Comparison of ENCODE assay signal across 2 fruit fly cellular contexts in the genomic region with DNA sequence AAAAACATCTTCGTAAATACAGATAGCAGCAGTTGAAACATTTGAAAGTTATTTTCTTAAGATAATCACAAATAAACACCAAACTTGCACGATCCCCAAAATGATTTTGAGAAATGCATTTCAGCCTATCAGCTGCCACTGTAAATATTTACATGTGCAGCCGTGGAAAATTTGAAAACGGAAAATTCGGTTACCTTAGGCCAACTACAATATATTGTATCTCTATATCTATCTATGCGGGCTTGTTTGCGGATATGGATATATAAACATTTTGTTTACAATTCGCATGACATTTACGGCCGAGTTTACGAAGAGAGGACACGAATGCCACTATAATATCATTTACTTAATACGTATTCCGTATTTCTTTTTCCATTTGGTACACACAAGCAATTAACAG.
TF ChIP-seq lines count a peak whose summit lies in the region.

No protein-coding gene starts in this region.

- TF ChIP-seq CTCF in whole organism, embryonic (GFP tag; optimal IDR thresholded peaks at IDR 0.05; lab: Kevin White, UChicago), result no peak

TF ChIP-seq in whole organism, embryonic, 481 proteins besides CTCF, POLR2A, EP300 and RAD21:
- TF ChIP-seq sc (optimal IDR thresholded peaks at IDR 0.05; lab: Kevin White, UChicago) (no peak), sc (GFP tag; optimal IDR thresholded peaks at IDR 0.05; lab: Kevin White, UChicago) (peak; percentile 12), CG14710 (tag; optimal IDR thresholded peaks at IDR 0.05; lab: Kevin White, UChicago) (peak; percentile 16), oc (tag; optimal IDR thresholded peaks at IDR 0.05; lab: Kevin White, UChicago) (no peak), dpn (GFP tag; optimal IDR thresholded peaks at IDR 0.05; lab: Kevin White, UChicago) (no peak), CG10267 (tag; optimal IDR thresholded peaks at IDR 0.05; lab: Kevin White, UChicago) (no peak), tll (GFP tag; optimal IDR thresholded peaks at IDR 0.05; lab: Kevin White, UChicago) (peak in 1 of 2 experiments; percentile 11), CG10979 (tag; optimal IDR thresholded peaks at IDR 0.05; lab: Kevin White, UChicago) (no peak), twi (tag; optimal IDR thresholded peaks at IDR 0.05; lab: Kevin White, UChicago) (peak; percentile 10), ewg (GFP tag; optimal IDR thresholded peaks at IDR 0.05; lab: Kevin White, UChicago) (no peak), Med (GFP tag; lab: Kevin White, UChicago) (peak; percentile 10), CG33557 (GFP tag; optimal IDR thresholded peaks at IDR 0.05; lab: Kevin White, UChicago) (peak; percentile 58), Lhr (GFP tag; optimal IDR thresholded peaks at IDR 0.05; lab: Kevin White, UChicago) (no peak), CG15696 (tag; optimal IDR thresholded peaks at IDR 0.05; lab: Kevin White, UChicago) (peak; percentile 80), CG10147 (GFP tag; optimal IDR thresholded peaks at IDR 0.05; lab: Kevin White, UChicago) (no peak), MTF-1 (GFP tag; optimal IDR thresholded peaks at IDR 0.05; lab: Kevin White, UChicago; ENCODE audit: borderline replicate concordance) (peak; percentile 30), knrl (GFP tag; IDR thresholded peaks at IDR 0.05; lab: Robert Waterston, UW; ENCODE audit: partially characterized antibody) (no peak), sens (GFP tag; lab: Kevin White, UChicago) (peak; percentile 79), Doc2 (GFP tag; IDR thresholded peaks at IDR 0.05; lab: Robert Waterston, UW) (no peak), C15 (GFP tag; IDR thresholded peaks at IDR 0.05; lab: Robert Waterston, UW) (no peak), mam (GFP tag; optimal IDR thresholded peaks at IDR 0.05; lab: Kevin White, UChicago) (no peak), Mes4 (GFP tag; optimal IDR thresholded peaks at IDR 0.05; lab: Kevin White, UChicago) (no peak), ac (GFP tag; optimal IDR thresholded peaks at IDR 0.05; lab: Kevin White, UChicago) (peak; percentile 49), kni (GFP tag; optimal IDR thresholded peaks at IDR 0.05; lab: Kevin White, UChicago) (peak; percentile 34), chif (GFP tag; optimal IDR thresholded peaks at IDR 0.05; lab: Kevin White, UChicago) (no peak), CG11085 (GFP tag; IDR thresholded peaks at IDR 0.05; lab: Robert Waterston, UW) (no peak), CG15514 (GFP tag; optimal IDR thresholded peaks at IDR 0.05; lab: Kevin White, UChicago) (no peak), CG1529 (GFP tag; optimal IDR thresholded peaks at IDR 0.05; lab: Kevin White, UChicago) (peak; percentile 6), inv (GFP tag; IDR thresholded peaks at IDR 0.05; lab: Robert Waterston, UW; ENCODE audit: partially characterized antibody) (no peak), Tbp (GFP tag; optimal IDR thresholded peaks at IDR 0.05; lab: Kevin White, UChicago) (no peak), tx (GFP tag; optimal IDR thresholded peaks at IDR 0.05; lab: Kevin White, UChicago) (no peak), lola (GFP tag; optimal IDR thresholded peaks at IDR 0.05; lab: Kevin White, UChicago) (peak in 1 of 3 experiments; percentile 2), sqz (GFP tag; optimal IDR thresholded peaks at IDR 0.05; lab: Kevin White, UChicago) (peak; percentile 30), tap (tag; optimal IDR thresholded peaks at IDR 0.05; lab: Kevin White, UChicago) (no peak), Dll (GFP tag; IDR thresholded peaks at IDR 0.05; lab: Robert Waterston, UW; ENCODE audit: partially characterized antibody) (no peak), fd102C (GFP tag; optimal IDR thresholded peaks at IDR 0.05; lab: Kevin White, UChicago) (peak; percentile 60), CG2202 (tag; optimal IDR thresholded peaks at IDR 0.05; lab: Kevin White, UChicago) (peak; percentile 23), CG7745 (tag; optimal IDR thresholded peaks at IDR 0.05; lab: Kevin White, UChicago) (peak; percentile 27)

TF ChIP-seq in whole organism, prepupa, 60 proteins besides CTCF, POLR2A, EP300 and RAD21:
- TF ChIP-seq fkh (GFP tag; optimal IDR thresholded peaks at IDR 0.05; lab: Kevin White, UChicago), result peak; percentile 75
- TF ChIP-seq CG8119 (GFP tag; IDR thresholded peaks at IDR 0.05; lab: Robert Waterston, UW), result no peak
- TF ChIP-seq CG10669 (GFP tag; optimal IDR thresholded peaks at IDR 0.05; lab: Kevin White, UChicago), result no peak
